Fruit fly (Drosophila melanogaster): ENCODE measurements around the gene Fip1.

Fip1 gene

DNA sequence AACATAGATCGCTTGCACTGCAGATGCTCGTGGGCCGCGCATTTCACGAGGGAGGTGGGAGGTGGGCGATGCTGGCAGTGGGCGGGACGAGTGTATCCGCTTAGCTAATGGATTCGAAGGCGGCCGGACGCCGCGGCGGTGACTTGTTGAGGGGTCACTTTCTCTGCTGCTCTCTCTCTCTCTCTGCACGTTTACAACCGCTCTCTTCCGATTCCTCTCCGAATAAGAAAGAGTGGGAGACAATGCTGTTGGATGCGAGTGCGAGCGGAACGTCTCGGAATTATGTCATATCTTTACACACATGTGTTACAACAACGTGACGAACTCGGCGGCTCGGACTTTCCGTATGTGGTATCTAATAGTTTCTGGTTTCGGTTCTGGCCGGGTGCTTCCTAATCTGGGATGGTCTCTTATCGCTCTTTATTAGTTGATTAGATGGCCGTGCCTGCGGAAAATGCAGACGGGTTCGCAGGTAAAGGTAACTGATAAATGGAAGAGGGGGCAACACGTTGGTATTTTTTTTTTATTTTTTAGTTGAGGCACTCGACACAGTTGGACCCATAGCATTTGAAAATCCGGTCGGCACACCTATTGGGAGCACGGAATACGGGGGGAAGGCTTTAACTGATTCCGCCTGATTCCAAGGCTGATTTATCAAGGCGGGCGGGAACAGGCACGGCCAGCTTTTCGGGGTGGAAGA, 32.3 kb upstream of the Fip1 start (continued):
- TF ChIP-seq CG12236 (GFP tag; optimal IDR thresholded peaks at IDR 0.05) (no peak), CG32772 (GFP tag; IDR thresholded peaks at IDR 0.05) (0 out of 2 replicates have a peak, but pooled peaks have one; percentile 17), CG14050 (GFP tag; IDR thresholded peaks at IDR 0.05) (no peak), shn (GFP tag; optimal IDR thresholded peaks at IDR 0.05) (no peak), Adf1 (GFP tag; IDR thresholded peaks at IDR 0.05) (peak; percentile 27; the same call in 1 of the 2 replicates), Deaf1 (tag; optimal IDR thresholded peaks at IDR 0.05) (peak; percentile 37), CG10147 (GFP tag; optimal IDR thresholded peaks at IDR 0.05) (peak; percentile 17), Med (GFP tag) (peak; percentile 39), chn (GFP tag; optimal IDR thresholded peaks at IDR 0.05) (peak; percentile 24), kah (GFP tag; optimal IDR thresholded peaks at IDR 0.05) (peak; percentile 9), unc-4 (GFP tag; IDR thresholded peaks at IDR 0.05; ENCODE audit: partially characterized antibody) (peak; percentile 46; the same call in 1 of the 2 replicates), sr (GFP tag; IDR thresholded peaks at IDR 0.05) (peak; percentile 99), p53 (GFP tag; optimal IDR thresholded peaks at IDR 0.05) (no peak), CG11398 (GFP tag; optimal IDR thresholded peaks at IDR 0.05) (no peak), CG15479 (GFP tag; optimal IDR thresholded peaks at IDR 0.05) (peak; percentile 83), GATAe (GFP tag; conservative IDR thresholded peaks at IDR 0.05) (peak; percentile 74), CG6813 (GFP tag; optimal IDR thresholded peaks at IDR 0.05) (peak; percentile 42), Dad (GFP tag; optimal IDR thresholded peaks at IDR 0.05) (no peak), so (GFP tag; IDR thresholded peaks at IDR 0.05) (0 out of 3 replicates have a peak, but pooled peaks have one; percentile 22), Taf1 (GFP tag; IDR thresholded peaks at IDR 0.05) (no peak), CG18764 (GFP tag; optimal IDR thresholded peaks at IDR 0.05) (no peak), CG34376 (GFP tag; optimal IDR thresholded peaks at IDR 0.05) (peak; percentile 51), dmrt11E (tag; optimal IDR thresholded peaks at IDR 0.05) (no peak), Ets65A (GFP tag) (no peak), CG14441 (GFP tag; IDR thresholded peaks at IDR 0.05) (no peak), Awh (GFP tag; IDR thresholded peaks at IDR 0.05) (0 out of 2 replicates have a peak, but pooled peaks have one; percentile 18), CG9437 (GFP tag; optimal IDR thresholded peaks at IDR 0.05) (peak; percentile 66), CG3065 (GFP tag; optimal IDR thresholded peaks at IDR 0.05) (peak; percentile 21), exex (tag; optimal IDR thresholded peaks at IDR 0.05) (peak; percentile 72), CG4360 (GFP tag; IDR thresholded peaks at IDR 0.05) (peak; percentile 76), Fer3 (tag; optimal IDR thresholded peaks at IDR 0.05) (no peak), cwo (GFP tag; optimal IDR thresholded peaks at IDR 0.05) (peak; percentile 16), zf30C (GFP tag; optimal IDR thresholded peaks at IDR 0.05) (no peak), lab (GFP tag; optimal IDR thresholded peaks at IDR 0.05) (peak; percentile 29), CG3163 (GFP tag; optimal IDR thresholded peaks at IDR 0.05) (peak; percentile 81), CG17385 (GFP tag; optimal IDR thresholded peaks at IDR 0.05) (peak; percentile 55), Hr78 (GFP tag; optimal IDR thresholded peaks at IDR 0.05) (peak in 1 of 2 experiments; percentile 41), oc (tag; optimal IDR thresholded peaks at IDR 0.05) (peak; percentile 20), br (optimal IDR thresholded peaks at IDR 0.05) (no peak), CG12071 (GFP tag; optimal IDR thresholded peaks at IDR 0.05) (peak; percentile 2), pros (GFP tag; optimal IDR thresholded peaks at IDR 0.05) (peak; percentile 71), slbo (GFP tag; IDR thresholded peaks at IDR 0.05) (0 out of 2 replicates have a peak, but pooled peaks have one; percentile 13), scrt (GFP tag; optimal IDR thresholded peaks at IDR 0.05) (peak; percentile 79), HmgD (GFP tag; optimal IDR thresholded peaks at IDR 0.05) (no peak), Pdp1 (GFP tag; optimal IDR thresholded peaks at IDR 0.05) (peak in 1 of 2 experiments; percentile 99), abd-A (tag; optimal IDR thresholded peaks at IDR 0.05) (peak; percentile 2), twi (tag; optimal IDR thresholded peaks at IDR 0.05) (peak; percentile 83), sqz (GFP tag; optimal IDR thresholded peaks at IDR 0.05) (peak; percentile 41), CG7786 (GFP tag; optimal IDR thresholded peaks at IDR 0.05) (peak; percentile 22), CTCF (GFP tag; optimal IDR thresholded peaks at IDR 0.05) (no peak)
